Fruit fly (Drosophila melanogaster): ENCODE data around the gene Vha68-2.

Gene Vha68-2

dm6 chr2L:13018992-13019484 is 44.9 kb downstream of the Vha68-2 start, which contains the start of gene Ube4B:
Gene Ube4B, minus strand, starts transcription at chr2L:13019434.
- TF ChIP-seq D19B (GFP tag; optimal IDR thresholded peaks at IDR 0.05) (no peak), Sry-δ (GFP tag; optimal IDR thresholded peaks at IDR 0.05) (peak; percentile 98), Awh (GFP tag; IDR thresholded peaks at IDR 0.05) (no peak), ken (GFP tag; IDR thresholded peaks at IDR 0.05) (peak; percentile 77), CG11247 (GFP tag; IDR thresholded peaks at IDR 0.05) (peak; percentile 74), inv (GFP tag; IDR thresholded peaks at IDR 0.05; ENCODE audit: partially characterized antibody) (peak; percentile 81), CG7556 (GFP tag; optimal IDR thresholded peaks at IDR 0.05) (no peak), Aef1 (GFP tag; IDR thresholded peaks at IDR 0.05) (peak; percentile 58; the same call in 1 of the 3 replicates), CG6254 (GFP tag; optimal IDR thresholded peaks at IDR 0.05) (no peak), CG15269 (tag; optimal IDR thresholded peaks at IDR 0.05) (no peak), cato (GFP tag; optimal IDR thresholded peaks at IDR 0.05; ENCODE audit: borderline replicate concordance) (peak; percentile 0), klu (GFP tag; IDR thresholded peaks at IDR 0.05) (peak; percentile 28; the same call in 1 of the 2 replicates), CG12391 (tag; optimal IDR thresholded peaks at IDR 0.05) (no peak), CG13424 (tag; optimal IDR thresholded peaks at IDR 0.05) (peak; percentile 70), MTF-1 (GFP tag; optimal IDR thresholded peaks at IDR 0.05; ENCODE audit: borderline replicate concordance) (no peak), Eip74EF (GFP tag; optimal IDR thresholded peaks at IDR 0.05) (no peak), sr (GFP tag; IDR thresholded peaks at IDR 0.05) (no peak), Bteb2 (GFP tag; optimal IDR thresholded peaks at IDR 0.05) (peak; percentile 40), fd96Cb (tag; optimal IDR thresholded peaks at IDR 0.05) (no peak), kni (GFP tag; optimal IDR thresholded peaks at IDR 0.05) (no peak), Asciz (GFP tag; optimal IDR thresholded peaks at IDR 0.05) (no peak), Deaf1 (tag; optimal IDR thresholded peaks at IDR 0.05) (no peak), NC2α (GFP tag; optimal IDR thresholded peaks at IDR 0.05) (peak; percentile 55), gro (GFP tag; optimal IDR thresholded peaks at IDR 0.05) (peak; percentile 87), CG11456 (GFP tag; IDR thresholded peaks at IDR 0.05) (peak; percentile 82; the same call in 2 of the 3 replicates), CG7928 (GFP tag; optimal IDR thresholded peaks at IDR 0.05) (no peak), hth (optimal IDR thresholded peaks at IDR 0.05) (no peak), CG3838 (GFP tag; optimal IDR thresholded peaks at IDR 0.05) (peak; percentile 53), Tbp (GFP tag; optimal IDR thresholded peaks at IDR 0.05) (no peak), CG31388 (GFP tag; optimal IDR thresholded peaks at IDR 0.05) (no peak), CG1602 (GFP tag; optimal IDR thresholded peaks at IDR 0.05) (peak; percentile 47), aop (GFP tag; IDR thresholded peaks at IDR 0.05) (no peak), Hmr (GFP tag; optimal IDR thresholded peaks at IDR 0.05) (no peak), da (GFP tag; optimal IDR thresholded peaks at IDR 0.05) (peak; percentile 40), CG9437 (GFP tag; optimal IDR thresholded peaks at IDR 0.05) (no peak), lmd (GFP tag; IDR thresholded peaks at IDR 0.05) (peak; percentile 67), Side (GFP tag; optimal IDR thresholded peaks at IDR 0.05) (peak; percentile 52), Max (GFP tag; optimal IDR thresholded peaks at IDR 0.05) (peak; percentile 39), CG4617 (GFP tag; optimal IDR thresholded peaks at IDR 0.05; ENCODE audit: borderline replicate concordance) (peak; percentile 98), croc (GFP tag; conservative IDR thresholded peaks at IDR 0.05) (no peak), ase (GFP tag; IDR thresholded peaks at IDR 0.05) (peak; percentile 26; the same call in 1 of the 3 replicates), CG32767 (GFP tag; IDR thresholded peaks at IDR 0.05) (no peak), mld (GFP tag; IDR thresholded peaks at IDR 0.05; ENCODE audit: partially characterized antibody) (peak; percentile 12; the same call in 1 of the 3 replicates), CG17802 (tag; optimal IDR thresholded peaks at IDR 0.05) (no peak), CG12104 (GFP tag; optimal IDR thresholded peaks at IDR 0.05) (no peak), bsh (GFP tag; optimal IDR thresholded peaks at IDR 0.05) (no peak), CG1529 (GFP tag; optimal IDR thresholded peaks at IDR 0.05) (no peak), pnt (GFP tag; optimal IDR thresholded peaks at IDR 0.05) (peak; percentile 57), seq (GFP tag; IDR thresholded peaks at IDR 0.05) (peak; percentile 8; the same call in 1 of the 2 replicates), CG13123 (GFP tag; optimal IDR thresholded peaks at IDR 0.05) (no peak)

Measured in whole organism, embryonic.